Worm (Caenorhabditis elegans): ENCODE results near the gene ZK662.6.
A peak's percentile ranks its signal among the peaks of the same experiment; 100 is the strongest.

Gene ZK662.6

DNA sequence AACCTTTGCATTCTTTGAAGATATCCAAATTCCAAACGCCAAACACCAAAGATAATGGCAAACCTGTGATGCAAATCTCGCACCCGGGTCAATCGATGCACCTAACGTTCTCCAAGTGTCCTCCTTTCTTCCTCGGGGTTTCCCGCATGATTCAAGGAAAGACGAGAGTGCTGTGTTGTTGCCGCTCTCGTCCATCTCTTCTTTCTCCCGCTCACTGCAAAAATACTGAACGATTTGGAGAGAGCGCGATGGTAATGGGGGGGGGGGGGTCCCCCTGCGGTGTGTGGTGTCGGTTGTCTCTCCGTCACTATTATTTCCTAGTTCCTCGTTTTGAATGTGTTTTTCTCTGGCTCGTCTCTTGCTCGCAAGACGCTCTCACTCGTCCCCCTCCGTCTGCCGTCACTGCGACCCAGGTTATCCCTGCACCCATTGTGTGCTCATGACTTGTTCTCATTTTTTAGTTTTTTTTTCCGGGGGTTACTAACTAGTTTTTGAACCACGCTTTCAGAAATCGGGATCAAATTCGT, 11.0 kb upstream of the ZK662.6 start (continued):
- TF ChIP-seq snpc-3.4 (tag; optimal IDR thresholded peaks at IDR 0.05), result no peak
- 0 out of 2 replicates have a peak, but pooled peaks have one; percentile 83 for TF ChIP-seq let-526 (GFP tag; IDR thresholded peaks at IDR 0.05)
- no peak for TF ChIP-seq lag-1 (GFP tag; IDR thresholded peaks at IDR 0.05)
- TF ChIP-seq Y67H2A.10 (GFP tag; conservative IDR thresholded peaks at IDR 0.05), result no peak
- no peak for TF ChIP-seq fkh-3 (tag; optimal IDR thresholded peaks at IDR 0.05)
- TF ChIP-seq Y95B8A.8 (GFP tag; IDR thresholded peaks at IDR 0.05), result 0 out of 2 replicates have a peak, but pooled peaks have one; percentile 55
- TF ChIP-seq unc-62 (GFP tag; optimal IDR thresholded peaks at IDR 0.05), result peak; percentile 25
- no peak for TF ChIP-seq unc-130 (GFP tag; optimal IDR thresholded peaks at IDR 0.05)
- TF ChIP-seq efl-1 (GFP tag; optimal IDR thresholded peaks at IDR 0.05), result no peak
- no peak for TF ChIP-seq lsy-27 (tag; optimal IDR thresholded peaks at IDR 0.05; ENCODE audit: borderline replicate concordance, insufficient read depth)
- TF ChIP-seq cebp-2 (GFP tag; IDR thresholded peaks at IDR 0.05), result no peak
- peak; percentile 86 for TF ChIP-seq K11D2.4 (GFP tag; IDR thresholded peaks at IDR 0.05)
- peak; percentile 83 for TF ChIP-seq dox-1 (GFP tag; IDR thresholded peaks at IDR 0.05)
- no peak for TF ChIP-seq dpl-1 (GFP tag; optimal IDR thresholded peaks at IDR 0.05)
- TF ChIP-seq mcd-1 (GFP tag; IDR thresholded peaks at IDR 0.05), result peak; percentile 58
- TF ChIP-seq nfyb-1 (GFP tag; IDR thresholded peaks at IDR 0.05), result peak; percentile 66; the same call in 1 of the 2 replicates
- peak; percentile 35; the same call in 1 of the 2 replicates for TF ChIP-seq madf-6 (GFP tag; IDR thresholded peaks at IDR 0.05)
- TF ChIP-seq ztf-28 (GFP tag; IDR thresholded peaks at IDR 0.05), result no peak
- TF ChIP-seq gei-17 (GFP tag; optimal IDR thresholded peaks at IDR 0.05), result peak; percentile 70
- no peak for TF ChIP-seq ceh-100 (GFP tag; IDR thresholded peaks at IDR 0.05)
- peak; percentile 31 for TF ChIP-seq snpc-4 (GFP tag; optimal IDR thresholded peaks at IDR 0.05)
- TF ChIP-seq snpc-4 (tag; optimal IDR thresholded peaks at IDR 0.05), result peak in 2 of 4 experiments; percentile 38 to 58
- peak in 1 of 2 experiments; percentile 10 for TF ChIP-seq let-607 (tag; optimal IDR thresholded peaks at IDR 0.05)
- 0 out of 2 replicates have a peak, but pooled peaks have one; percentile 30 for TF ChIP-seq pbrm-1 (GFP tag; IDR thresholded peaks at IDR 0.05)
- 0 out of 2 replicates have a peak, but pooled peaks have one; percentile 67 for TF ChIP-seq Y53G8AR.9 (GFP tag; conservative IDR thresholded peaks at IDR 0.05)
- no peak for TF ChIP-seq aptf-3 (GFP tag; IDR thresholded peaks at IDR 0.05)
- TF ChIP-seq K12H6.12 (tag; optimal IDR thresholded peaks at IDR 0.05), result peak; percentile 93
- no peak for TF ChIP-seq tbx-9 (tag; optimal IDR thresholded peaks at IDR 0.05; ENCODE audit: borderline replicate concordance)
- 0 out of 2 replicates have a peak, but pooled peaks have one; percentile 51 for TF ChIP-seq madf-3 (GFP tag; IDR thresholded peaks at IDR 0.05)
- TF ChIP-seq cebp-1 (GFP tag; IDR thresholded peaks at IDR 0.05), result no peak
- peak; percentile 87 for TF ChIP-seq cebp-1 (tag; optimal IDR thresholded peaks at IDR 0.05)
- TF ChIP-seq zfh-2 (GFP tag; conservative IDR thresholded peaks at IDR 0.05), result peak; percentile 100
- TF ChIP-seq lin-26 (GFP tag; IDR thresholded peaks at IDR 0.05), result peak; percentile 60; the same call in 1 of the 2 replicates
- no peak for TF ChIP-seq F39B2.1 (GFP tag; IDR thresholded peaks at IDR 0.05)
- TF ChIP-seq ztf-6 (GFP tag; IDR thresholded peaks at IDR 0.05), result peak; percentile 76; the same call in 1 of the 2 replicates
- peak; percentile 42 for TF ChIP-seq pha-4 (tag; optimal IDR thresholded peaks at IDR 0.05)
- peak in 1 of 3 experiments; percentile 40 for TF ChIP-seq lin-35 (GFP tag; optimal IDR thresholded peaks at IDR 0.05)
- TF ChIP-seq ceh-27 (GFP tag; optimal IDR thresholded peaks at IDR 0.05), result peak; percentile 80
- peak; percentile 89 for TF ChIP-seq chd-7 (tag; optimal IDR thresholded peaks at IDR 0.05)
- TF ChIP-seq ztf-26 (tag; optimal IDR thresholded peaks at IDR 0.05), result peak; percentile 23
- no peak for TF ChIP-seq mes-4 (tag; optimal IDR thresholded peaks at IDR 0.05)
- no peak for TF ChIP-seq lsl-1 (GFP tag; optimal IDR thresholded peaks at IDR 0.05)
- TF ChIP-seq egrh-3 (GFP tag; IDR thresholded peaks at IDR 0.05), result peak; percentile 91
- TF ChIP-seq rcor-1 (GFP tag; IDR thresholded peaks at IDR 0.05), result no peak; the same call in 1 of the 2 replicates
- peak; percentile 83 for TF ChIP-seq attf-5 (GFP tag; optimal IDR thresholded peaks at IDR 0.05)
- no peak for TF ChIP-seq mel-28 (tag; optimal IDR thresholded peaks at IDR 0.05; ENCODE audit: borderline replicate concordance)
- peak; percentile 8 for TF ChIP-seq B0035.1 (tag; optimal IDR thresholded peaks at IDR 0.05)

All from whole organism, young adult.